Fruit fly (Drosophila melanogaster): ENCODE results near the gene betaggt-I.

dm6 chr2L:4896484-4897205, 48.7 kb upstream of the betaggt-I start:
- no peak for TF ChIP-seq psq (optimal IDR thresholded peaks at IDR 0.05)
- TF ChIP-seq ttk (optimal IDR thresholded peaks at IDR 0.05), result no peak
- TF ChIP-seq Sin3A (optimal IDR thresholded peaks at IDR 0.05), result no peak
- no peak for TF ChIP-seq Myc (optimal IDR thresholded peaks at IDR 0.05)
- TF ChIP-seq h (optimal IDR thresholded peaks at IDR 0.05), result no peak
- no peak for TF ChIP-seq insv (optimal IDR thresholded peaks at IDR 0.05)

Measured in Kc167 (cell line).